Fruit fly (Drosophila melanogaster) whole organism, pupa: ENCODE results near the gene Bub3.

Experiments
- CG10348 ChIP-seq: fragments of 200-800 bp; sonication (Bioruptor generic); IDR thresholded peaks from 2 replicates; pipeline ENCODE4 v1.3.6; 2022; ENCODE audit warnings: missing biosample characterization, missing genetic modification characterization
- CG12605 ChIP-seq: fragments of 200-800 bp; sonication (Bioruptor generic); IDR thresholded peaks from 2 replicates; pipeline ENCODE4 v1.3.6; 2022; ENCODE audit warnings: missing biosample characterization, missing genetic modification characterization
- CG13204 ChIP-seq: fragments of 200-800 bp; sonication (Bioruptor generic); optimal IDR thresholded peaks from 2 replicates; lab custom pipeline; 2018; ENCODE audit warnings: missing biosample characterization, mild to moderate bottlenecking, missing genetic modification characterization, moderate library complexity
- CG14655 ChIP-seq: fragments of 200-800 bp; sonication (Bioruptor generic); optimal IDR thresholded peaks from 3 replicates; lab custom pipeline; 2017; ENCODE audit warnings: mild to moderate bottlenecking, missing biosample characterization, missing genetic modification reagents, missing genetic modification characterization
- CG15710 ChIP-seq: fragments of 200-800 bp; sonication (Bioruptor generic); optimal IDR thresholded peaks from 2 replicates; lab custom pipeline; 2018; ENCODE audit warnings: missing biosample characterization, mild to moderate bottlenecking, missing genetic modification characterization, moderate library complexity
- CG17806 ChIP-seq: fragments of 200-800 bp; sonication (Bioruptor generic); optimal IDR thresholded peaks from 2 replicates; lab custom pipeline; 2018; ENCODE audit warnings: missing biosample characterization, mild to moderate bottlenecking, missing genetic modification characterization, moderate library complexity
- CG32121 ChIP-seq: fragments of 200-800 bp; sonication (Bioruptor generic); IDR thresholded peaks from 2 replicates; pipeline ENCODE4 v1.3.6; 2022; ENCODE audit warnings: missing biosample characterization, missing genetic modification characterization
- CG34367 ChIP-seq: fragments of 200-800 bp; sonication (Bioruptor generic); optimal IDR thresholded peaks from 2 replicates; lab custom pipeline; 2018; ENCODE audit warnings: missing biosample characterization, mild to moderate bottlenecking, missing genetic modification characterization
- CG4496 ChIP-seq: fragments of 200-800 bp; sonication (Bioruptor generic); IDR thresholded peaks from 3 replicates; pipeline ENCODE4 v1.3.6; 2022; ENCODE audit warnings: missing biosample characterization, missing genetic modification characterization
- CG8159 ChIP-seq: fragments of 200-800 bp; sonication (Bioruptor generic); optimal IDR thresholded peaks from 3 replicates; lab custom pipeline; 2018; ENCODE audit warnings: missing biosample characterization, mild to moderate bottlenecking, missing genetic modification characterization, moderate library complexity
- CG8301 ChIP-seq: fragments of 200-800 bp; sonication (Bioruptor generic); optimal IDR thresholded peaks from 2 replicates; lab custom pipeline; 2018; ENCODE audit warnings: missing biosample characterization, mild to moderate bottlenecking, missing genetic modification characterization
- CG9948 ChIP-seq: fragments of 200-800 bp; sonication (Bioruptor generic); optimal IDR thresholded peaks from 2 replicates; lab custom pipeline; 2018; ENCODE audit warnings: missing biosample characterization, mild to moderate bottlenecking, missing genetic modification characterization, moderate library complexity
- D1 ChIP-seq: fragments of 200-800 bp; sonication (Bioruptor generic); optimal IDR thresholded peaks from 2 replicates; lab custom pipeline; 2018; ENCODE audit warnings: missing biosample characterization, mild to moderate bottlenecking, missing genetic modification characterization, moderate library complexity
- EcR ChIP-seq: fragments of 200-800 bp; sonication (Bioruptor generic); optimal IDR thresholded peaks from 3 replicates; lab custom pipeline; 2019; ENCODE audit warnings: missing biosample characterization, missing genetic modification characterization, mild to moderate bottlenecking, moderate library complexity, missing genetic modification reagents
- Ets98B ChIP-seq: fragments of 200-800 bp; sonication (Bioruptor generic); IDR thresholded peaks from 2 replicates; pipeline ENCODE4 v1.3.6; 2022; ENCODE audit warnings: missing biosample characterization, missing genetic modification characterization
- Pif1A ChIP-seq: fragments of 200-800 bp; sonication (Bioruptor generic); optimal IDR thresholded peaks from 3 replicates; lab custom pipeline; 2016; ENCODE audit warnings: missing biosample characterization, missing genetic modification characterization
- Pif1B ChIP-seq: fragments of 200-800 bp; sonication (Bioruptor generic); optimal IDR thresholded peaks from 3 replicates; lab custom pipeline; 2016; ENCODE audit warnings: missing biosample characterization, missing genetic modification characterization
- Snoo ChIP-seq: fragments of 200-800 bp; sonication (Bioruptor generic); optimal IDR thresholded peaks from 3 replicates; lab custom pipeline; 2017; ENCODE audit warnings: missing biosample characterization, mild to moderate bottlenecking, missing genetic modification characterization, inconsistent platforms
- fd96Ca ChIP-seq: fragments of 200-800 bp; sonication (Bioruptor generic); IDR thresholded peaks from 3 replicates; pipeline ENCODE4 v1.3.6; 2022; ENCODE audit warnings: missing biosample characterization, missing genetic modification characterization
- gl ChIP-seq: fragments of 200-800 bp; sonication (Bioruptor generic); optimal IDR thresholded peaks from 2 replicates; lab custom pipeline; 2018; ENCODE audit warnings: missing biosample characterization, mild to moderate bottlenecking, missing genetic modification characterization
- rn ChIP-seq: fragments of 200-800 bp; sonication (Bioruptor generic); IDR thresholded peaks from 2 replicates; pipeline ENCODE4 v1.3.6; 2022; ENCODE audit warnings: missing biosample characterization, missing genetic modification characterization

Gene Bub3

dm6 chr3R:29689211-29689610 is 14.0 kb upstream of the Bub3 start, which contains the start of gene Obp99c:
Gene Obp99c, minus strand, starts transcription at chr3R:29689311.
- TF ChIP-seq CG14655 (GFP tag; lab: Kevin White, UChicago) (no peak), CG17806 (tag; lab: Kevin White, UChicago) (no peak), Pif1B (no peak), CG4496 (GFP tag; lab: Robert Waterston, UW) (no peak), CG34367 (no peak), EcR (GFP tag; lab: Kevin White, UChicago) (no peak), CG12605 (GFP tag; lab: Robert Waterston, UW) (no peak), gl (tag; lab: Kevin White, UChicago) (no peak), CG32121 (GFP tag; lab: Robert Waterston, UW) (no peak)

dm6 chr3R:29686698-29687097 is 11.5 kb upstream of the Bub3 start:
- TF ChIP-seq CG15710 (tag; lab: Kevin White, UChicago) (no peak), CG17806 (tag; lab: Kevin White, UChicago) (no peak), CG8159 (tag; lab: Kevin White, UChicago) (no peak), Pif1B (no peak)

- TF ChIP-seq EcR (GFP tag; lab: Kevin White, UChicago), result peak; percentile 74
- TF ChIP-seq CG4496 (GFP tag; lab: Robert Waterston, UW), result peak; percentile 76
- TF ChIP-seq CG32121 (GFP tag; lab: Robert Waterston, UW), result peak; percentile 30; the same call in 1 of the 2 replicates
- peak; percentile 64 for TF ChIP-seq Ets98B (GFP tag; lab: Robert Waterston, UW)
- TF ChIP-seq CG12605 (GFP tag; lab: Robert Waterston, UW), result peak; percentile 92
- peak; percentile 44 for TF ChIP-seq CG8301
- no peak for TF ChIP-seq D1 (tag; lab: Kevin White, UChicago)
- peak; percentile 32 for TF ChIP-seq CG14655 (GFP tag; lab: Kevin White, UChicago)
- TF ChIP-seq CG8159 (tag; lab: Kevin White, UChicago), result no peak
- no peak for TF ChIP-seq CG13204 (GFP tag; lab: Kevin White, UChicago)
- no peak; the same call in 2 of the 3 replicates for TF ChIP-seq fd96Ca (GFP tag; lab: Robert Waterston, UW)
Measured at dm6 chr3R:29682152-29682600, 7.0 kb upstream of the Bub3 start, which contains the start of the genes CG7582 and Gycalpha99B. Gene CG7582, minus strand, starts transcription at chr3R:29682278. Gene Gycalpha99B, plus strand, starts transcription at chr3R:29682503.

- no peak for TF ChIP-seq CG17806 (tag; lab: Kevin White, UChicago)
- TF ChIP-seq, all 21 proteins: peak for 0
Measured at dm6 chr3R:29681241-29681640, 6.0 kb upstream of the Bub3 start.

- TF ChIP-seq CG13204 (GFP tag; lab: Kevin White, UChicago) (no peak), Snoo (tag; lab: Kevin White, UChicago) (no peak), Pif1B (no peak), CG34367 (no peak), CG14655 (GFP tag; lab: Kevin White, UChicago) (no peak), CG4496 (GFP tag; lab: Robert Waterston, UW) (no peak)
Measured at dm6 chr3R:29672156-29672555, 3.1 kb downstream of the Bub3 start, which contains the start of gene ppk19. Gene ppk19, plus strand, starts transcription at chr3R:29672456.

- TF ChIP-seq CG32121 (GFP tag; lab: Robert Waterston, UW), result no peak
- no peak for TF ChIP-seq EcR (GFP tag; lab: Kevin White, UChicago)
- TF ChIP-seq CG8159 (tag; lab: Kevin White, UChicago), result no peak
- TF ChIP-seq Pif1A (GFP tag; lab: Kevin White, UChicago), result no peak
- TF ChIP-seq CG10348 (GFP tag; lab: Robert Waterston, UW), result no peak
- no peak for TF ChIP-seq Snoo (tag; lab: Kevin White, UChicago)
- TF ChIP-seq Pif1B, result no peak
- TF ChIP-seq CG13204 (GFP tag; lab: Kevin White, UChicago), result no peak
- TF ChIP-seq CG8301, result no peak
- TF ChIP-seq CG12605 (GFP tag; lab: Robert Waterston, UW), result no peak
- TF ChIP-seq gl (tag; lab: Kevin White, UChicago), result no peak
- no peak for TF ChIP-seq CG9948 (tag; lab: Kevin White, UChicago)
- no peak for TF ChIP-seq CG15710 (tag; lab: Kevin White, UChicago)
- TF ChIP-seq D1 (tag; lab: Kevin White, UChicago), result no peak
- TF ChIP-seq CG14655 (GFP tag; lab: Kevin White, UChicago), result no peak
- no peak for TF ChIP-seq CG17806 (tag; lab: Kevin White, UChicago)
- no peak for TF ChIP-seq rn
- TF ChIP-seq CG4496 (GFP tag; lab: Robert Waterston, UW), result no peak
- no peak for TF ChIP-seq CG34367
- TF ChIP-seq, all 21 proteins: peak for 0
Measured at dm6 chr3R:29671060-29671707, 4.0 kb downstream of the Bub3 start, which contains the start of gene Obp99a. Gene Obp99a, plus strand, starts transcription at chr3R:29671657.

dm6 chr3R:29668777-29669176 is 6.4 kb downstream of the Bub3 start, which contains the start of the genes ppk20 and ppk30:
Gene ppk20, minus strand, starts transcription at chr3R:29668877.
Gene ppk30, plus strand, starts transcription at chr3R:29669149.
- no peak for TF ChIP-seq Pif1A (GFP tag; lab: Kevin White, UChicago)
- TF ChIP-seq Ets98B (GFP tag; lab: Robert Waterston, UW), result no peak
- TF ChIP-seq CG8159 (tag; lab: Kevin White, UChicago), result no peak
- no peak for TF ChIP-seq CG9948 (tag; lab: Kevin White, UChicago)
- TF ChIP-seq CG14655 (GFP tag; lab: Kevin White, UChicago), result no peak
- no peak for TF ChIP-seq D1 (tag; lab: Kevin White, UChicago)
- TF ChIP-seq CG13204 (GFP tag; lab: Kevin White, UChicago), result no peak
- TF ChIP-seq, all 21 proteins: peak for 0
